Worm (Caenorhabditis elegans) whole organism, L3 larva: ENCODE data around the gene ser-2.
A peak's percentile ranks its signal among the peaks of the same experiment; 100 is the strongest.

Source experiments
- R02D3.7 ChIP-seq: fragments of 150-350 bp; optimal IDR thresholded peaks from 2 replicates; lab custom pipeline; 2014; ENCODE audit warnings: missing biosample characterization, missing genetic modification characterization
- ZK546.5 ChIP-seq: sonication (generic microtip); optimal IDR thresholded peaks from 2 replicates; lab custom pipeline; 2017; ENCODE audit warnings: missing biosample characterization, missing genetic modification characterization
- aly-2 ChIP-seq: fragments of 150-350 bp; optimal IDR thresholded peaks from 2 replicates; lab custom pipeline; 2014; ENCODE audit warnings: missing biosample characterization, missing genetic modification characterization
- ama-1 ChIP-seq: fragments of 150-350 bp; optimal IDR thresholded peaks from 2 replicates; lab custom pipeline; 2018
- ceh-16 ChIP-seq: sonication (generic microtip); optimal IDR thresholded peaks from 2 replicates; lab custom pipeline; 2017; ENCODE audit warnings: missing biosample characterization, missing genetic modification characterization
- ceh-28 ChIP-seq: fragments of 150-350 bp; optimal IDR thresholded peaks from 2 replicates; lab custom pipeline; 2014; ENCODE audit warnings: missing biosample characterization, missing genetic modification reagents, missing genetic modification characterization
- ceh-82 ChIP-seq: fragments of 150-350 bp; optimal IDR thresholded peaks from 2 replicates; lab custom pipeline; 2014; ENCODE audit warnings: missing biosample characterization, missing genetic modification characterization
- ceh-9 ChIP-seq: sonication (generic microtip); optimal IDR thresholded peaks from 2 replicates; lab custom pipeline; 2018; ENCODE audit warnings: missing biosample characterization, missing genetic modification characterization
- daf-12 ChIP-seq: fragments of 150-350 bp; optimal IDR thresholded peaks from 2 replicates; lab custom pipeline; 2014; ENCODE audit warnings: missing biosample characterization, missing genetic modification reagents, missing genetic modification characterization
- egl-27 ChIP-seq: sonication (generic microtip); optimal IDR thresholded peaks from 4 replicates; lab custom pipeline; 2017; ENCODE audit warnings: missing biosample characterization, missing genetic modification reagents, missing genetic modification characterization
- egl-5 ChIP-seq: fragments of 150-350 bp; optimal IDR thresholded peaks from 2 replicates; lab custom pipeline; 2017; ENCODE audit warnings: missing biosample characterization, missing genetic modification reagents, missing genetic modification characterization, inconsistent platforms
- elt-1 ChIP-seq: fragments of 150-350 bp; optimal IDR thresholded peaks from 2 replicates; lab custom pipeline; 2014; ENCODE audit warnings: missing biosample characterization, missing genetic modification characterization
- elt-2 ChIP-seq: sonication (generic microtip); optimal IDR thresholded peaks from 2 replicates; lab custom pipeline; 2016; ENCODE audit warnings: missing genetic modification reagents, mild to moderate bottlenecking, missing genetic modification characterization, missing compliant biosample characterization
- elt-3 ChIP-seq, 3 experiments: fragments of 150-350 bp in 1 of 3; sonication (generic microtip) in 2 of 3; optimal IDR thresholded peaks; 2 replicates in 2 of 3; 4 replicates in 1 of 3; lab custom pipeline; 2014 to 2017; ENCODE audit warnings: missing biosample characterization in 3 of 3, missing genetic modification characterization in 3 of 3
- eor-1 ChIP-seq, 2 experiments: fragments of 150-350 bp; optimal IDR thresholded peaks; 2 replicates each; lab custom pipeline; 2014 to 2018; ENCODE audit warnings: missing biosample characterization in 2 of 2, missing genetic modification characterization in 2 of 2
- fkh-10 ChIP-seq: sonication (generic microtip); optimal IDR thresholded peaks from 2 replicates; lab custom pipeline; 2017; ENCODE audit warnings: missing biosample characterization, missing genetic modification reagents, missing genetic modification characterization
- fkh-2 ChIP-seq: fragments of 150-350 bp; optimal IDR thresholded peaks from 2 replicates; lab custom pipeline; 2014; ENCODE audit warnings: missing biosample characterization, missing genetic modification reagents, missing genetic modification characterization
- fos-1 ChIP-seq: fragments of 150-350 bp; optimal IDR thresholded peaks from 2 replicates; lab custom pipeline; 2014; ENCODE audit warnings: missing biosample characterization, missing genetic modification characterization
- hmg-11 ChIP-seq: sonication (generic microtip); optimal IDR thresholded peaks from 2 replicates; lab custom pipeline; 2016; ENCODE audit warnings: missing genetic modification characterization, missing compliant biosample characterization
- jun-1 ChIP-seq: fragments of 150-350 bp; optimal IDR thresholded peaks from 2 replicates; lab custom pipeline; 2014; ENCODE audit warnings: missing biosample characterization, missing genetic modification reagents, missing genetic modification characterization
- lin-15B ChIP-seq: fragments of 150-350 bp; optimal IDR thresholded peaks from 2 replicates; lab custom pipeline; 2014; ENCODE audit warnings: missing biosample characterization, missing genetic modification characterization
- lin-39 ChIP-seq: fragments of 150-350 bp; optimal IDR thresholded peaks from 2 replicates; lab custom pipeline; 2018; ENCODE audit warnings: missing biosample characterization, missing genetic modification reagents, missing genetic modification characterization
- mdl-1 ChIP-seq: fragments of 150-350 bp; optimal IDR thresholded peaks from 2 replicates; lab custom pipeline; 2014; ENCODE audit warnings: missing biosample characterization, missing genetic modification characterization
- mml-1 ChIP-seq: fragments of 150-350 bp; sonication (generic microtip); optimal IDR thresholded peaks from 3 replicates; lab custom pipeline; 2014; ENCODE audit warnings: missing biosample characterization, missing genetic modification characterization
- nfya-1 ChIP-seq: sonication (generic microtip); optimal IDR thresholded peaks from 2 replicates; lab custom pipeline; 2017; ENCODE audit warnings: missing genetic modification characterization, mild to moderate bottlenecking, missing compliant biosample characterization, antibody characterized with exemption, moderate library complexity; ENCODE audit not compliant: insufficient read depth
- nhr-11 ChIP-seq: fragments of 150-350 bp; optimal IDR thresholded peaks from 2 replicates; lab custom pipeline; 2014; ENCODE audit warnings: missing biosample characterization, missing genetic modification characterization
- nhr-12 ChIP-seq: fragments of 150-350 bp; optimal IDR thresholded peaks from 2 replicates; lab custom pipeline; 2014; ENCODE audit warnings: missing biosample characterization, missing genetic modification characterization
- nhr-237 ChIP-seq: fragments of 150-350 bp; optimal IDR thresholded peaks from 2 replicates; lab custom pipeline; 2014; ENCODE audit warnings: missing biosample characterization, missing genetic modification characterization
- nhr-28 ChIP-seq: fragments of 150-350 bp; optimal IDR thresholded peaks from 2 replicates; lab custom pipeline; 2014; ENCODE audit warnings: missing biosample characterization, missing genetic modification characterization
- nhr-43 ChIP-seq: sonication (generic microtip); optimal IDR thresholded peaks from 2 replicates; lab custom pipeline; 2016; ENCODE audit warnings: mild to moderate bottlenecking, missing genetic modification characterization, missing compliant biosample characterization; ENCODE audit not compliant: poor library complexity, severe bottlenecking
- nhr-67 ChIP-seq: fragments of 150-350 bp; optimal IDR thresholded peaks from 2 replicates; lab custom pipeline; 2014; ENCODE audit warnings: missing biosample characterization, missing genetic modification characterization
- nhr-76 ChIP-seq: fragments of 150-350 bp; sonication (generic microtip); optimal IDR thresholded peaks from 5 replicates; lab custom pipeline; 2014; ENCODE audit warnings: missing biosample characterization, missing genetic modification characterization
- nhr-77 ChIP-seq: fragments of 150-350 bp; optimal IDR thresholded peaks from 2 replicates; lab custom pipeline; 2014; ENCODE audit warnings: missing biosample characterization, missing genetic modification characterization
- pha-4 ChIP-seq: fragments of 150-350 bp; optimal IDR thresholded peaks from 2 replicates; lab custom pipeline; 2014; ENCODE audit warnings: missing biosample characterization, missing genetic modification reagents, missing genetic modification characterization
- pqm-1 ChIP-seq: fragments of 150-350 bp; optimal IDR thresholded peaks from 2 replicates; lab custom pipeline; 2017; ENCODE audit warnings: missing biosample characterization, missing genetic modification characterization, inconsistent platforms
- sea-2 ChIP-seq: fragments of 150-350 bp; sonication (generic microtip); optimal IDR thresholded peaks from 4 replicates; lab custom pipeline; 2014; ENCODE audit warnings: missing biosample characterization, missing genetic modification reagents, missing genetic modification characterization
- skn-1 ChIP-seq: fragments of 150-350 bp; optimal IDR thresholded peaks from 2 replicates; lab custom pipeline; 2014; ENCODE audit warnings: missing biosample characterization, missing genetic modification characterization
- snpc-4 ChIP-seq: fragments of 150-350 bp; optimal IDR thresholded peaks from 2 replicates; lab custom pipeline; 2014; ENCODE audit warnings: missing biosample characterization, missing genetic modification characterization
- tbx-2 ChIP-seq: sonication (generic microtip); optimal IDR thresholded peaks from 2 replicates; lab custom pipeline; 2016; ENCODE audit warnings: mild to moderate bottlenecking, missing genetic modification characterization, missing compliant biosample characterization
- unc-39 ChIP-seq: sonication (generic microtip); optimal IDR thresholded peaks from 4 replicates; lab custom pipeline; 2017; ENCODE audit warnings: missing biosample characterization, missing genetic modification characterization
- unc-62 ChIP-seq: fragments of 150-350 bp; sonication (generic microtip); optimal IDR thresholded peaks from 4 replicates; lab custom pipeline; 2014; ENCODE audit warnings: missing biosample characterization, missing genetic modification reagents, missing genetic modification characterization
- zag-1 ChIP-seq: fragments of 150-350 bp; optimal IDR thresholded peaks from 2 replicates; lab custom pipeline; 2014; ENCODE audit warnings: missing biosample characterization, missing genetic modification characterization
- ztf-11 ChIP-seq: fragments of 150-350 bp; optimal IDR thresholded peaks from 2 replicates; lab custom pipeline; 2014; ENCODE audit warnings: missing biosample characterization, missing genetic modification characterization
- ztf-4 ChIP-seq: fragments of 150-350 bp; optimal IDR thresholded peaks from 2 replicates; lab custom pipeline; 2014; ENCODE audit warnings: missing biosample characterization, missing genetic modification characterization

ser-2 gene

DNA sequence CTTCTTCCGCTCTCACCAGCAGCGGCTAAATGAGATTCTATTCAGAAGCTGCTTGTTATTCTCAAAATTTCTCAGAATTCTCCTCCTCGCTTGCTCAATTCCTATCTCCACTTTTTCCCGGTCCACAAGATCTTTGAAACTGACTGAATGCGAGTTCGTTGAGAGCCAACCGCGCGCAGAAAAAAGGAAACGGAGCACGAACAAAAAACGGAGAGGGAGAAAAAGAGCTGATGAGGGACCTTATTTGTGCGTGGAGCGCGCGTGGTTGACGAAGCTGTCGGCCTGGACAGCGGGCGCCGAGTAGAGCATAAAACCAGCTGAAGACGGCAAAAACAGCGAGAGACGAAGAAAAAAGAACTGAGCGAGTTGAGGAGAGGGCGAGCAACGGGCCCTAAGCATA lies 39.3 kb upstream of the ser-2 start:
- peak; percentile 30 for TF ChIP-seq lin-39 (tag; lab: Kevin White, UChicago)
- peak; percentile 10 for TF ChIP-seq tbx-2 (tag; lab: Kevin White, UChicago)
- TF ChIP-seq zag-1 (tag; lab: Kevin White, UChicago): no peak
- TF ChIP-seq skn-1: no peak
- TF ChIP-seq ceh-28 (tag; lab: Kevin White, UChicago): no peak
- no peak for TF ChIP-seq unc-62 (GFP tag; lab: Kevin White, UChicago)
- TF ChIP-seq daf-12 (tag; lab: Kevin White, UChicago): no peak
- TF ChIP-seq lin-15B (tag; lab: Kevin White, UChicago): no peak
- no peak for TF ChIP-seq ztf-11 (tag; lab: Kevin White, UChicago)
- TF ChIP-seq nhr-28: no peak
- no peak for TF ChIP-seq pha-4
- TF ChIP-seq hmg-11 (tag; lab: Kevin White, UChicago): peak; percentile 40
- TF ChIP-seq nfya-1 (tag; lab: Kevin White, UChicago): peak; percentile 48
- TF ChIP-seq pqm-1: no peak
- TF ChIP-seq nhr-237: no peak
- no peak for TF ChIP-seq sea-2 (GFP tag; lab: Kevin White, UChicago)
- no peak for TF ChIP-seq elt-3 (tag; optimal IDR thresholded peaks at IDR 0.05; lab: Kevin White, UChicago)
- TF ChIP-seq snpc-4 (tag; lab: Kevin White, UChicago): no peak
- no peak for TF ChIP-seq nhr-67 (tag; lab: Kevin White, UChicago)
- no peak for TF ChIP-seq nhr-77 (tag; lab: Kevin White, UChicago)
- no peak for TF ChIP-seq fkh-2 (tag; lab: Kevin White, UChicago)
- no peak for TF ChIP-seq fos-1 (tag; lab: Kevin White, UChicago)
- peak; percentile 92 for TF ChIP-seq fkh-10 (GFP tag; lab: Kevin White, UChicago)
- TF ChIP-seq ceh-9 (tag; lab: Kevin White, UChicago): no peak
- TF ChIP-seq jun-1 (tag; lab: Kevin White, UChicago): no peak
- peak; percentile 19 for TF ChIP-seq ama-1 (lab: Kevin White, UChicago)

ce11 chrX:15340743-15341142 lies 38.0 kb upstream of the ser-2 start:
- TF ChIP-seq nhr-43 (tag; lab: Kevin White, UChicago): no peak
- peak; percentile 58 for TF ChIP-seq pha-4
- peak; percentile 41 for TF ChIP-seq nfya-1 (tag; lab: Kevin White, UChicago)
- TF ChIP-seq nhr-12 (tag; lab: Kevin White, UChicago): no peak
- no peak for TF ChIP-seq daf-12 (tag; lab: Kevin White, UChicago)
- TF ChIP-seq lin-39 (tag; lab: Kevin White, UChicago): peak; percentile 62
- no peak for TF ChIP-seq jun-1 (tag; lab: Kevin White, UChicago)
- no peak for TF ChIP-seq nhr-76 (tag; lab: Kevin White, UChicago)

- TF ChIP-seq unc-39 (tag; lab: Kevin White, UChicago): no peak
- TF ChIP-seq mdl-1: no peak
- TF ChIP-seq egl-5 (tag; lab: Kevin White, UChicago): no peak
- TF ChIP-seq ZK546.5: no peak
- TF ChIP-seq ceh-82 (tag; lab: Kevin White, UChicago): no peak
- TF ChIP-seq elt-3 (tag; optimal IDR thresholded peaks at IDR 0.05; lab: Kevin White, UChicago): no peak
- TF ChIP-seq ceh-9 (tag; lab: Kevin White, UChicago): no peak
- TF ChIP-seq lin-39 (tag; lab: Kevin White, UChicago): no peak
- peak; percentile 73 for TF ChIP-seq egl-27 (tag; lab: Kevin White, UChicago)
- TF ChIP-seq eor-1 (tag; optimal IDR thresholded peaks at IDR 0.05; lab: Kevin White, UChicago): no peak
- TF ChIP-seq elt-1 (tag; lab: Kevin White, UChicago): no peak
- no peak for TF ChIP-seq nhr-11 (tag; lab: Kevin White, UChicago)
- no peak for TF ChIP-seq R02D3.7 (tag; lab: Kevin White, UChicago)
- peak; percentile 88 for TF ChIP-seq elt-2 (tag; lab: Kevin White, UChicago)
- no peak for TF ChIP-seq nhr-77 (tag; lab: Kevin White, UChicago)
- no peak for TF ChIP-seq fos-1 (tag; lab: Kevin White, UChicago)
- no peak for TF ChIP-seq unc-62 (GFP tag; lab: Kevin White, UChicago)
- TF ChIP-seq hmg-11 (tag; lab: Kevin White, UChicago): no peak
- no peak for TF ChIP-seq ztf-4
- TF ChIP-seq nhr-43 (tag; lab: Kevin White, UChicago): peak; percentile 52
- TF ChIP-seq ztf-11 (tag; lab: Kevin White, UChicago): no peak
- peak; percentile 16 for TF ChIP-seq skn-1
- TF ChIP-seq fkh-2 (tag; lab: Kevin White, UChicago): no peak
- no peak for TF ChIP-seq tbx-2 (tag; lab: Kevin White, UChicago)
- TF ChIP-seq pha-4: peak; percentile 96
- TF ChIP-seq ama-1 (lab: Kevin White, UChicago): no peak
- no peak for TF ChIP-seq sea-2 (GFP tag; lab: Kevin White, UChicago)
- TF ChIP-seq nhr-67 (tag; lab: Kevin White, UChicago): no peak
- TF ChIP-seq nhr-76 (tag; lab: Kevin White, UChicago): no peak
- no peak for TF ChIP-seq daf-12 (tag; lab: Kevin White, UChicago)
- no peak for TF ChIP-seq aly-2
- no peak for TF ChIP-seq ceh-16
- no peak for TF ChIP-seq mml-1 (tag; lab: Kevin White, UChicago)
- TF ChIP-seq fkh-10 (GFP tag; lab: Kevin White, UChicago): no peak
- TF ChIP-seq pqm-1: peak; percentile 12
- TF ChIP-seq nhr-12 (tag; lab: Kevin White, UChicago): no peak
- no peak for TF ChIP-seq nhr-28
- TF ChIP-seq jun-1 (tag; lab: Kevin White, UChicago): peak; percentile 63
Observed at ce11 chrX:15339807-15340596, 37.2 kb upstream of the ser-2 start, which contains the start of gene Y15E3A.5. TSS of gene Y15E3A.5 (plus strand) at chrX:15340558.
